Fruit fly (Drosophila melanogaster): ENCODE data around the gene RasGAP1.

RasGAP1 gene

dm6 chr3L:9893983-9894382, 38.9 kb upstream of the RasGAP1 start:
- TF ChIP-seq Rel (GFP tag; optimal IDR thresholded peaks at IDR 0.05) (no peak), Rel (tag; optimal IDR thresholded peaks at IDR 0.05) (no peak), dmrt93B (GFP tag; optimal IDR thresholded peaks at IDR 0.05) (no peak), fru (GFP tag; optimal IDR thresholded peaks at IDR 0.05) (no peak), OdsH (GFP tag; optimal IDR thresholded peaks at IDR 0.05) (no peak), GATAd (GFP tag; optimal IDR thresholded peaks at IDR 0.05) (no peak), foxo (GFP tag; optimal IDR thresholded peaks at IDR 0.05) (no peak), rgr (GFP tag; optimal IDR thresholded peaks at IDR 0.05) (no peak), sage (GFP tag; optimal IDR thresholded peaks at IDR 0.05) (no peak), pan (optimal IDR thresholded peaks at IDR 0.05) (no peak)

dm6 chr3L:9888630-9889130, 33.6 kb upstream of the RasGAP1 start, which contains the start of the genes Taf2 and CalpB:
Gene Taf2 (minus strand): TSS chr3L:9888683.
Gene CalpB (plus strand): TSS chr3L:9888762.
- no peak for TF ChIP-seq brk (GFP tag; optimal IDR thresholded peaks at IDR 0.05)
- peak; percentile 46 for TF ChIP-seq ey (GFP tag; optimal IDR thresholded peaks at IDR 0.05)
- peak; percentile 77 for TF ChIP-seq dmrt93B (GFP tag; optimal IDR thresholded peaks at IDR 0.05)
- peak; percentile 52 for TF ChIP-seq sv (GFP tag; optimal IDR thresholded peaks at IDR 0.05)
- TF ChIP-seq Abd-B (GFP tag; optimal IDR thresholded peaks at IDR 0.05) = no peak
- peak; percentile 92 for TF ChIP-seq HLH106 (tag; optimal IDR thresholded peaks at IDR 0.05)
- peak; percentile 80 for TF ChIP-seq OdsH (GFP tag; optimal IDR thresholded peaks at IDR 0.05)
- peak; percentile 57 for TF ChIP-seq CG9705 (GFP tag; optimal IDR thresholded peaks at IDR 0.05)
- peak; percentile 77 for TF ChIP-seq psq (GFP tag; optimal IDR thresholded peaks at IDR 0.05)
- no peak for TF ChIP-seq dsf (GFP tag; optimal IDR thresholded peaks at IDR 0.05; ENCODE audit: borderline replicate concordance)
- TF ChIP-seq h (GFP tag; optimal IDR thresholded peaks at IDR 0.05) = peak; percentile 68
- TF ChIP-seq Myc (optimal IDR thresholded peaks at IDR 0.05) = no peak
- TF ChIP-seq Jra (GFP tag; optimal IDR thresholded peaks at IDR 0.05) = no peak
- peak; percentile 29 for TF ChIP-seq Hr83 (GFP tag; optimal IDR thresholded peaks at IDR 0.05; ENCODE audit: poor library complexity, severe bottlenecking)
- no peak for TF ChIP-seq dl (GFP tag; optimal IDR thresholded peaks at IDR 0.05; ENCODE audit: insufficient read depth in 1 of 2, partially characterized antibody in 2 of 2)
- peak; percentile 78 for TF ChIP-seq rgr (GFP tag; optimal IDR thresholded peaks at IDR 0.05)
- TF ChIP-seq N (GFP tag; optimal IDR thresholded peaks at IDR 0.05) = no peak
- TF ChIP-seq sage (GFP tag; optimal IDR thresholded peaks at IDR 0.05) = no peak
- no peak for TF ChIP-seq Mio (GFP tag; optimal IDR thresholded peaks at IDR 0.05)
- TF ChIP-seq foxo (GFP tag; optimal IDR thresholded peaks at IDR 0.05) = peak in 1 of 2 experiments; percentile 76
- no peak for TF ChIP-seq CG32264 (GFP tag; optimal IDR thresholded peaks at IDR 0.05)
- TF ChIP-seq lola (GFP tag; optimal IDR thresholded peaks at IDR 0.05) = no peak
- no peak for TF ChIP-seq Hr78 (GFP tag; optimal IDR thresholded peaks at IDR 0.05)
- TF ChIP-seq pan (optimal IDR thresholded peaks at IDR 0.05) = no peak
- TF ChIP-seq Rel (GFP tag; optimal IDR thresholded peaks at IDR 0.05) = no peak
- peak; percentile 44 for TF ChIP-seq Rel (tag; optimal IDR thresholded peaks at IDR 0.05)
- TF ChIP-seq fru (GFP tag; optimal IDR thresholded peaks at IDR 0.05) = peak; percentile 51
- TF ChIP-seq Dif (GFP tag; optimal IDR thresholded peaks at IDR 0.05; ENCODE audit: partially characterized antibody) = no peak
- peak; percentile 89 for TF ChIP-seq Sp1 (GFP tag; optimal IDR thresholded peaks at IDR 0.05)
- no peak for TF ChIP-seq Hnf4 (GFP tag; optimal IDR thresholded peaks at IDR 0.05)
- peak; percentile 34 for TF ChIP-seq GATAd (GFP tag; optimal IDR thresholded peaks at IDR 0.05)
- no peak for TF ChIP-seq br (GFP tag; optimal IDR thresholded peaks at IDR 0.05)
- TF ChIP-seq woc (GFP tag; optimal IDR thresholded peaks at IDR 0.05) = peak; percentile 49
- TF ChIP-seq jim (GFP tag; optimal IDR thresholded peaks at IDR 0.05) = no peak
- no peak for TF ChIP-seq Vsx2 (GFP tag; optimal IDR thresholded peaks at IDR 0.05; ENCODE audit: partially characterized antibody)
- TF ChIP-seq CrebA (GFP tag; optimal IDR thresholded peaks at IDR 0.05; ENCODE audit: borderline replicate concordance) = no peak
- TF ChIP-seq usp (GFP tag; optimal IDR thresholded peaks at IDR 0.05) = no peak
- no peak for TF ChIP-seq Dfd (GFP tag; optimal IDR thresholded peaks at IDR 0.05)
- no peak for TF ChIP-seq tai (GFP tag; optimal IDR thresholded peaks at IDR 0.05)

dm6 chr3L:9878685-9879084, 23.6 kb upstream of the RasGAP1 start, which contains the start of gene CG34382:
Gene CG34382 (plus strand): TSS chr3L:9878985.
- TF ChIP-seq Hr78 (GFP tag; optimal IDR thresholded peaks at IDR 0.05) (no peak), Myc (optimal IDR thresholded peaks at IDR 0.05) (no peak), sv (GFP tag; optimal IDR thresholded peaks at IDR 0.05) (no peak), OdsH (GFP tag; optimal IDR thresholded peaks at IDR 0.05) (no peak), N (GFP tag; optimal IDR thresholded peaks at IDR 0.05) (no peak), brk (GFP tag; optimal IDR thresholded peaks at IDR 0.05) (no peak), pan (optimal IDR thresholded peaks at IDR 0.05) (no peak), br (GFP tag; optimal IDR thresholded peaks at IDR 0.05) (no peak), Hnf4 (GFP tag; optimal IDR thresholded peaks at IDR 0.05) (no peak), Dif (GFP tag; optimal IDR thresholded peaks at IDR 0.05; ENCODE audit: partially characterized antibody) (no peak), lola (GFP tag; optimal IDR thresholded peaks at IDR 0.05) (no peak)

All from whole organism, wandering third instar larva.